Worm (Caenorhabditis elegans) whole organism, L4 larva: Measurements from ENCODE around the gene arrd-4.

Source experiments
- F10B5.3 ChIP-seq: sonication (generic microtip); optimal IDR thresholded peaks from 2 replicates; lab custom pipeline; 2016; ENCODE audit warnings: mild to moderate bottlenecking, missing genetic modification characterization, missing compliant biosample characterization
- F26F4.8 ChIP-seq: fragments of 200-800 bp; sonication (Bioruptor generic); conservative IDR thresholded peaks from 2 replicates; pipeline ENCODE4 v1.3.6; 2022; ENCODE audit warnings: missing genetic modification characterization, missing compliant biosample characterization
- T26A8.4 ChIP-seq: fragments of 200-800 bp; sonication (Bioruptor generic); IDR thresholded peaks from 2 replicates; pipeline ENCODE4 v1.3.6; 2022; ENCODE audit warnings: missing genetic modification characterization, missing compliant biosample characterization
- Y5F2A.4 ChIP-seq: fragments of 200-800 bp; sonication (Bioruptor generic); optimal IDR thresholded peaks from 2 replicates; lab custom pipeline; 2018; ENCODE audit warnings: mild to moderate bottlenecking, missing genetic modification characterization, missing compliant biosample characterization
- aha-1 ChIP-seq: fragments of 150-350 bp; peaks from one replicate; lab custom pipeline; 2014; ENCODE audit warnings: missing biosample characterization, missing genetic modification characterization
- arid-1 ChIP-seq: fragments of 200-800 bp; sonication (Bioruptor generic); conservative IDR thresholded peaks from 2 replicates; pipeline ENCODE4 v1.3.6; 2022; ENCODE audit warnings: missing genetic modification reagents, missing genetic modification characterization, missing compliant biosample characterization
- attf-4 ChIP-seq: sonication (generic microtip); optimal IDR thresholded peaks from 3 replicates; lab custom pipeline; 2017; ENCODE audit warnings: missing biosample characterization, missing genetic modification characterization
- ctbp-1 ChIP-seq: fragments of 200-800 bp; sonication (Bioruptor generic); IDR thresholded peaks from 2 replicates; pipeline ENCODE4 v1.3.6; 2022; ENCODE audit warnings: missing genetic modification reagents, missing genetic modification characterization, missing compliant biosample characterization
- daf-8 ChIP-seq: fragments of 200-800 bp; sonication (Bioruptor generic); IDR thresholded peaks from 2 replicates; pipeline ENCODE4 v1.3.6; 2022; ENCODE audit warnings: missing genetic modification characterization, missing compliant biosample characterization
- dpl-1 ChIP-seq: fragments of 150-350 bp; optimal IDR thresholded peaks from 2 replicates; lab custom pipeline; 2014; ENCODE audit warnings: missing biosample characterization, missing genetic modification reagents, missing genetic modification characterization
- duxl-1 ChIP-seq: sonication (generic microtip); optimal IDR thresholded peaks from 2 replicates; lab custom pipeline; 2016; ENCODE audit warnings: mild to moderate bottlenecking, missing genetic modification characterization, moderate library complexity, missing compliant biosample characterization; ENCODE audit not compliant: poor library complexity
- hmg-1.1 ChIP-seq: fragments of 200-800 bp; sonication (Bioruptor generic); IDR thresholded peaks from 2 replicates; pipeline ENCODE4 v1.3.6; 2022; ENCODE audit warnings: missing genetic modification reagents, missing genetic modification characterization, missing compliant biosample characterization
- lim-7 ChIP-seq: fragments of 200-800 bp; sonication (Bioruptor generic); IDR thresholded peaks from 2 replicates; pipeline ENCODE4 v1.3.6; 2022; ENCODE audit warnings: missing genetic modification characterization, missing compliant biosample characterization
- lsy-2 ChIP-seq, 2 experiments: fragments of 150-350 bp in 1 of 2; sonication (generic microtip) in 1 of 2; optimal IDR thresholded peaks; 2 replicates each; lab custom pipeline; 2014 to 2017; ENCODE audit warnings: missing biosample characterization in 2 of 2, missing genetic modification characterization in 2 of 2
- mdl-1 ChIP-seq, 2 experiments: fragments of 150-350 bp in 1 of 2; sonication (generic microtip) in 1 of 2; optimal IDR thresholded peaks; 2 replicates each; lab custom pipeline; 2014 to 2017; ENCODE audit warnings: missing biosample characterization in 2 of 2, missing genetic modification characterization in 2 of 2
- mep-1 ChIP-seq: fragments of 150-350 bp; sonication (generic microtip); optimal IDR thresholded peaks from 3 replicates; lab custom pipeline; 2014; ENCODE audit warnings: missing biosample characterization, missing genetic modification characterization
- mes-2 ChIP-seq: sonication (generic microtip); optimal IDR thresholded peaks from 2 replicates; lab custom pipeline; 2016; ENCODE audit warnings: missing genotype, mild to moderate bottlenecking, missing genetic modification characterization, missing compliant biosample characterization; ENCODE audit not compliant: poor library complexity, severe bottlenecking
- nhr-102 ChIP-seq: sonication (generic microtip); optimal IDR thresholded peaks from 2 replicates; lab custom pipeline; 2016; ENCODE audit warnings: mild to moderate bottlenecking, missing genetic modification characterization, moderate library complexity, missing compliant biosample characterization
- nhr-11 ChIP-seq: fragments of 150-350 bp; optimal IDR thresholded peaks from 2 replicates; lab custom pipeline; 2014; ENCODE audit warnings: missing biosample characterization, missing genetic modification characterization
- nhr-25 ChIP-seq: sonication (generic microtip); optimal IDR thresholded peaks from 2 replicates; lab custom pipeline; 2017; ENCODE audit warnings: missing genetic modification characterization, mild to moderate bottlenecking, missing compliant biosample characterization, antibody characterized with exemption, moderate library complexity, borderline replicate concordance; ENCODE audit not compliant: insufficient read depth
- nhr-28 ChIP-seq: fragments of 150-350 bp; optimal IDR thresholded peaks from 2 replicates; lab custom pipeline; 2014; ENCODE audit warnings: missing biosample characterization, missing genetic modification characterization
- nhr-41 ChIP-seq: fragments of 200-800 bp; sonication (Bioruptor generic); IDR thresholded peaks from 2 replicates; pipeline ENCODE4 v1.3.6; 2022; ENCODE audit warnings: missing genetic modification reagents, missing genetic modification characterization, missing compliant biosample characterization
- nhr-6 ChIP-seq: fragments of 150-350 bp; optimal IDR thresholded peaks from 2 replicates; lab custom pipeline; 2014; ENCODE audit warnings: missing biosample characterization, missing genetic modification characterization
- nhr-76 ChIP-seq: fragments of 150-350 bp; optimal IDR thresholded peaks from 2 replicates; lab custom pipeline; 2014; ENCODE audit warnings: missing biosample characterization, missing genetic modification characterization
- set-16 ChIP-seq: fragments of 200-800 bp; sonication (Bioruptor generic); IDR thresholded peaks from 2 replicates; pipeline ENCODE4 v1.3.6; 2022; ENCODE audit warnings: missing genetic modification reagents, missing genetic modification characterization, missing compliant biosample characterization
- skn-1 ChIP-seq: fragments of 150-350 bp; optimal IDR thresholded peaks from 2 replicates; lab custom pipeline; 2014; ENCODE audit warnings: missing biosample characterization, missing genetic modification characterization
- spr-3 ChIP-seq: fragments of 200-800 bp; sonication (Bioruptor generic); optimal IDR thresholded peaks from 2 replicates; lab custom pipeline; 2018; ENCODE audit warnings: mild to moderate bottlenecking, missing genetic modification characterization, missing compliant biosample characterization
- tra-1 ChIP-seq: fragments of 200-800 bp; sonication (Bioruptor generic); IDR thresholded peaks from 2 replicates; pipeline ENCODE4 v1.3.6; 2022; ENCODE audit warnings: missing genetic modification reagents, missing genetic modification characterization, missing compliant biosample characterization
- unc-39 ChIP-seq: sonication (generic microtip); optimal IDR thresholded peaks from 2 replicates; lab custom pipeline; 2017; ENCODE audit warnings: missing biosample characterization, missing genetic modification characterization
- unc-62 ChIP-seq, 3 experiments: fragments of 150-350 bp in 1 of 3; sonication (generic microtip); optimal IDR thresholded peaks in 2 of 3; peaks in 1 of 3; 1 replicate in 1 of 3; 2 replicates in 2 of 3; lab custom pipeline; 2014 to 2017; ENCODE audit warnings: missing biosample characterization in 3 of 3, missing genetic modification characterization in 3 of 3, missing genetic modification reagents in 3 of 3, missing genotype in 1 of 3
- zfp-3 ChIP-seq: fragments of 200-800 bp; sonication (Bioruptor generic); conservative IDR thresholded peaks from 2 replicates; pipeline ENCODE4 v1.3.6; 2022; ENCODE audit warnings: missing genetic modification reagents, missing genetic modification characterization, missing compliant biosample characterization
- zip-11 ChIP-seq: fragments of 200-800 bp; sonication (Bioruptor generic); IDR thresholded peaks from 2 replicates; pipeline ENCODE4 v1.3.6; 2022; ENCODE audit warnings: missing genetic modification characterization, missing compliant biosample characterization

The arrd-4 gene

DNA sequence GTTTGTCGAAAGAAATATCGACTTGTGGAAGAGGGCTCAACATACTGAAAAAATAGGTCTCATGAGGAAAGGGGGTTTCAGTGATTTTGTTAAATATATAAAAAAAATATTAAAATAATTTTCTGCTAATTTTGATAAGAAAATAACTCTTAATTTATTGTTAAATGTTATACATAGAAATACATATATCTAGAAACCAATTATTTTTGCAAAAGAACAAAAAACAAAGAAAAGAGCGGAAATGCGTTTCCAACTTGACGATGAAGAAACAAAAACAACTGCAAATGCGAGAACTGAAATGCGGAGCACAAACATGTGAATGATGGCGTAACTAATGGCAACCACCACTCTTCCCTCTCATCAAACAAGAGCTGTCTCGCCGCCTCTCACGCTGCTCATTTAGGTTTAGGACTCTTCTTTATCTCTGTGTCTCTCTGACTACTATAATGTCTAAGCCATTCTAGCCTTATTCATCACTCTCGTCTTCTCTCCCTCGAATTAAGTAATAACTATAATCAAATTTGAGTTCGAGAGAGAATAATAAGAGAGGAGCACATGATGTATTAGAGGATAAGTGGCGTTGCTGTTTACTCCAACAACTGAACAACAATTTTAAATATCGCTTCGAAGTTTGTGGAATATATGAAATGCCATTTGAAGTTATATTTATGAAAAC is at the start of gene arrd-4:
TSS of gene arrd-4 (minus strand) at position 51 of the 676 bp plus-strand sequence.
- TF ChIP-seq mes-2 (tag; lab: Kevin White, UChicago) (no peak), nhr-11 (peak; percentile 66)

DNA sequence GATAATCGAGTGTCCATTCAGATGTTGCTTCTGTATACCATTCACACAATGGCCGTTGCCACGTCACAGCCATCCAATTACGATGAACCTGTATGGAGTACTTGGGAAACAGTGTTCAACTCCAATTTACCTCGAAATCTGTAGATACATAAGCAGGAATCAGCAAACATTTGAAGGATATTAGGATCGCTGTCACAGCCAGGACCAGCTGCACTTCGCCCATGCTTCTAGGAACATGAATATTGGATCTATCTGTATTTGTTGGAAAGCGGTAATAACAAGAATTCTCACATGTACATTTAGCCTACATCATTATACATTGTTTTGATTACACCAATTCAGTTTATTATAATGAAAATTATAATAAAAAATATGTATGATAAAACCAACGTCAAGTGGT is 48.1 kb upstream of the arrd-4 start, which contains the start of gene algn-8:
TSS of gene algn-8 (minus strand) at position 227 of the 400 bp plus-strand sequence.
- TF ChIP-seq skn-1 (tag; lab: Kevin White, UChicago) (no peak), duxl-1 (tag; lab: Kevin White, UChicago) (peak; percentile 46), T26A8.4 (GFP tag; lab: Robert Waterston, UW) (0 out of 2 replicates have a peak, but pooled peaks have one; percentile 49), nhr-25 (peak; percentile 26), nhr-102 (tag; lab: Kevin White, UChicago) (peak; percentile 32), Y5F2A.4 (GFP tag; lab: Kevin White, UChicago) (no peak), spr-3 (peak; percentile 10), lim-7 (GFP tag; lab: Robert Waterston, UW) (0 out of 2 replicates have a peak, but pooled peaks have one; percentile 18), zfp-3 (GFP tag; lab: Robert Waterston, UW) (0 out of 2 replicates have a peak, but pooled peaks have one; percentile 29), F26F4.8 (GFP tag; lab: Robert Waterston, UW) (no peak), lsy-2 (tag; optimal IDR thresholded peaks at IDR 0.05; lab: Kevin White, UChicago) (no peak), F10B5.3 (tag; lab: Kevin White, UChicago) (peak; percentile 3), tra-1 (0 out of 2 replicates have a peak, but pooled peaks have one; percentile 16), zip-11 (GFP tag; lab: Robert Waterston, UW) (no peak), mes-2 (tag; lab: Kevin White, UChicago) (peak; percentile 22), arid-1 (GFP tag; lab: Robert Waterston, UW) (no peak)

DNA sequence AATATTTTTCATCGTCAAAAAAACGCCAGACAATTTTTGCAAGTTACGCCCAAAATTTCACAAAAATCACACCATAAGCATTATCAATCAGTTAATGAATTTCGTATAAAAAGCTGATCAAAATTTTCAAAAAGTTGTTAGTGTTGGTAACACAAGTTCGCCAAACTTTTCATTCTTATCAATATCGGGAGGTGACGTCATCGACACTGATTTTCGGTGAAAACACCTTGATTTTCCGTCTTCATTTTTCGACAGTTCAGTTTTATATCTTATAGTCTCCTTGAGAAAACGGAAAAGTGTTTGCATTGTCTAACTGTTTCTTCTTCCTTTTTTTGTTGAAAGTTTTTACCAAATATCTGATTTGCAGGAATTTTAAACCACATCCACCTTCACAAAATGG is 42.7 kb upstream of the arrd-4 start, which contains the start of gene C08H9.15:
TSS of gene C08H9.15 (plus strand) at position 368 of the 400 bp plus-strand sequence.
- no peak for TF ChIP-seq hmg-1.1 (GFP tag; lab: Robert Waterston, UW)
- peak; percentile 11 for TF ChIP-seq nhr-28
- no peak for TF ChIP-seq set-16 (GFP tag; lab: Robert Waterston, UW)
- no peak for TF ChIP-seq unc-39 (tag; lab: Kevin White, UChicago)
- TF ChIP-seq F10B5.3 (tag; lab: Kevin White, UChicago), result no peak
- no peak for TF ChIP-seq nhr-6 (tag; lab: Kevin White, UChicago)
- no peak for TF ChIP-seq nhr-41 (GFP tag; lab: Robert Waterston, UW)
- no peak for TF ChIP-seq nhr-76 (tag; lab: Kevin White, UChicago)

DNA sequence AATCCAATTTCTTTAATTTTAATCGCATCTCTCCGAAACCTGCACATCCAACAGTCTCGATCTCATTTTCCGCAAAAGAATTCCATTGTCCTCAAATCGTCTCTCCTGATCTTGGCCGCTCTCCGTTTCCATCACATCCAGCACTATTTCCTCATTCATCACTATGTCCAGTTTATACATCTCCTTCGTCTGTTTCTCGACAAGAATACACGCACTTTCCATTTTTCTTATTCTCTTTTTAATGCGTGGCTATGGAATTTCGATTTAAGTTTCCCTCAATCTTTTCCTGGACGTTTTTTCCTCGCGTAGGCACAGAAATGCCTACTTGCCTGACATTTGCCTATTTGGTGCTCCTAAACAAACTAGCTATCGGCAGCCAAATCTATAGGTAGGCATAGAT is 41.7 kb upstream of the arrd-4 start:
- peak in 1 of 2 experiments; percentile 8 for TF ChIP-seq unc-62 (GFP tag; optimal IDR thresholded peaks at IDR 0.05 in 1 of 2; lab: Kevin White, UChicago)
- TF ChIP-seq unc-62 (tag; optimal IDR thresholded peaks at IDR 0.05; lab: Kevin White, UChicago), result no peak
- TF ChIP-seq mdl-1 (tag; optimal IDR thresholded peaks at IDR 0.05; lab: Kevin White, UChicago), result no peak
- TF ChIP-seq ctbp-1 (GFP tag; lab: Robert Waterston, UW), result no peak
- peak; percentile 73 for TF ChIP-seq aha-1 (tag; lab: Kevin White, UChicago)
- no peak for TF ChIP-seq dpl-1
- no peak for TF ChIP-seq attf-4 (tag; lab: Kevin White, UChicago)
- TF ChIP-seq daf-8 (GFP tag; lab: Robert Waterston, UW), result no peak
- no peak for TF ChIP-seq mep-1
